Fruit fly (Drosophila melanogaster) whole organism, embryonic: Measurements from ENCODE around the gene CG14840.

Experiments
- CG10147 ChIP-seq: fragments of 200-800 bp; sonication (Bioruptor generic); optimal IDR thresholded peaks from 2 replicates; lab custom pipeline; 2019; ENCODE audit warnings: missing biosample characterization, mild to moderate bottlenecking, missing genetic modification characterization, moderate library complexity
- CG11398 ChIP-seq: fragments of 200-800 bp; sonication (Bioruptor generic); optimal IDR thresholded peaks from 2 replicates; lab custom pipeline; 2016; ENCODE audit warnings: missing biosample characterization, missing genetic modification characterization
- CG16779 ChIP-seq: fragments of 200-800 bp; sonication (Bioruptor generic); IDR thresholded peaks from 2 replicates; pipeline ENCODE4 v1.3.6; 2022; ENCODE audit warnings: missing biosample characterization, missing genetic modification characterization
- CG18476 ChIP-seq: fragments of 200-800 bp; sonication (Bioruptor generic); optimal IDR thresholded peaks from 2 replicates; lab custom pipeline; 2016; ENCODE audit warnings: missing biosample characterization, mild to moderate bottlenecking, missing genetic modification characterization
- CG2120 ChIP-seq: fragments of 200-800 bp; sonication (Bioruptor generic); optimal IDR thresholded peaks from 3 replicates; lab custom pipeline; 2016; ENCODE audit warnings: missing biosample characterization, missing genetic modification characterization
- CG2129 ChIP-seq: fragments of 200-800 bp; sonication (Bioruptor generic); IDR thresholded peaks from 2 replicates; pipeline ENCODE4 v1.3.6; 2022; ENCODE audit warnings: missing biosample characterization, missing genetic modification characterization; ENCODE audit not compliant: partially characterized antibody
- CG2678 ChIP-seq: fragments of 200-800 bp; sonication (Bioruptor generic); optimal IDR thresholded peaks from 3 replicates; lab custom pipeline; 2019; ENCODE audit warnings: missing biosample characterization, mild to moderate bottlenecking, missing genetic modification characterization, moderate library complexity
- CG3065 ChIP-seq: fragments of 200-800 bp; sonication (Bioruptor generic); optimal IDR thresholded peaks from 2 replicates; lab custom pipeline; 2016; ENCODE audit warnings: missing biosample characterization, missing genetic modification characterization
- CG3163 ChIP-seq: fragments of 200-800 bp; sonication (Bioruptor generic); optimal IDR thresholded peaks from 3 replicates; lab custom pipeline; 2016; ENCODE audit warnings: missing biosample characterization, missing genetic modification characterization
- CG34224 ChIP-seq: fragments of 200-800 bp; sonication (Bioruptor generic); IDR thresholded peaks from 3 replicates; pipeline ENCODE4 v1.3.6; 2022; ENCODE audit warnings: missing biosample characterization, missing genetic modification characterization; ENCODE audit not compliant: partially characterized antibody
- CG4282 ChIP-seq: fragments of 200-800 bp; sonication (Bioruptor generic); optimal IDR thresholded peaks from 2 replicates; lab custom pipeline; 2016; ENCODE audit warnings: missing biosample characterization, missing genetic modification characterization
- CG4360 ChIP-seq: fragments of 200-800 bp; sonication (Bioruptor generic); IDR thresholded peaks from 2 replicates; pipeline ENCODE4 v1.3.6; 2022; ENCODE audit warnings: missing biosample characterization, missing genetic modification characterization
- CG43689 ChIP-seq: fragments of 200-800 bp; sonication (Bioruptor generic); IDR thresholded peaks from 2 replicates; pipeline ENCODE4 v1.3.6; 2022; ENCODE audit warnings: missing biosample characterization, missing genetic modification characterization
- CG7987 ChIP-seq: fragments of 200-800 bp; sonication (Bioruptor generic); optimal IDR thresholded peaks from 2 replicates; lab custom pipeline; 2018; ENCODE audit warnings: missing biosample characterization, mild to moderate bottlenecking, missing genetic modification characterization, moderate library complexity
- CG9437 ChIP-seq: fragments of 200-800 bp; sonication (Bioruptor generic); optimal IDR thresholded peaks from 2 replicates; lab custom pipeline; 2018; ENCODE audit warnings: missing biosample characterization, mild to moderate bottlenecking, missing genetic modification characterization
- CG9609 ChIP-seq: fragments of 200-800 bp; sonication (Bioruptor generic); optimal IDR thresholded peaks from 3 replicates; lab custom pipeline; 2016; ENCODE audit warnings: missing biosample characterization, missing genetic modification characterization
- CG9932 ChIP-seq: fragments of 200-800 bp; sonication (Bioruptor generic); IDR thresholded peaks from 2 replicates; pipeline ENCODE4 v1.3.6; 2022; ENCODE audit warnings: missing biosample characterization, missing genetic modification characterization
- D19B ChIP-seq: fragments of 200-800 bp; sonication (Bioruptor generic); optimal IDR thresholded peaks from 2 replicates; lab custom pipeline; 2017; ENCODE audit warnings: missing biosample characterization, mild to moderate bottlenecking, missing genetic modification characterization
- Ets65A ChIP-seq: fragments of 200-800 bp; sonication (Bioruptor generic); peaks from one replicate; lab custom pipeline; 2016; ENCODE audit warnings: missing biosample characterization, missing genetic modification characterization
- Hmx ChIP-seq: fragments of 200-800 bp; sonication (Bioruptor generic); optimal IDR thresholded peaks from 2 replicates; lab custom pipeline; 2016; ENCODE audit warnings: missing biosample characterization, missing genetic modification characterization
- Hr39 ChIP-seq: fragments of >200 bp; optimal IDR thresholded peaks from 2 replicates; lab custom pipeline; 2017
- Nf-YA ChIP-seq: fragments of 200-800 bp; sonication (Bioruptor generic); IDR thresholded peaks from 2 replicates; pipeline ENCODE4 v1.3.6; 2022; ENCODE audit warnings: missing biosample characterization, missing genetic modification characterization
- Oaz ChIP-seq: fragments of 200-800 bp; sonication (Bioruptor generic); IDR thresholded peaks from 2 replicates; pipeline ENCODE4 v1.3.6; 2022; ENCODE audit warnings: missing biosample characterization, missing genetic modification characterization
- Opbp ChIP-seq: fragments of 200-800 bp; sonication (Bioruptor generic); IDR thresholded peaks from 3 replicates; pipeline ENCODE4 v1.3.6; 2022; ENCODE audit warnings: missing biosample characterization, missing genetic modification characterization; ENCODE audit not compliant: partially characterized antibody
- Rfx ChIP-seq: fragments of 200-800 bp; sonication (Bioruptor generic); IDR thresholded peaks from 2 replicates; pipeline ENCODE4 v1.3.6; 2022; ENCODE audit warnings: missing biosample characterization, missing genetic modification characterization
- Ssrp ChIP-seq: fragments of 200-800 bp; sonication (Bioruptor generic); optimal IDR thresholded peaks from 2 replicates; lab custom pipeline; 2018; ENCODE audit warnings: missing biosample characterization, mild to moderate bottlenecking, missing genetic modification characterization, moderate library complexity
- ara ChIP-seq: fragments of 200-800 bp; sonication (Bioruptor generic); IDR thresholded peaks from 2 replicates; pipeline ENCODE4 v1.3.6; 2022; ENCODE audit warnings: missing biosample characterization, missing genetic modification characterization
- cwo ChIP-seq: fragments of 200-800 bp; sonication (Bioruptor generic); optimal IDR thresholded peaks from 3 replicates; lab custom pipeline; 2017; ENCODE audit warnings: missing biosample characterization, missing genetic modification characterization, mild to moderate bottlenecking, moderate library complexity, missing genetic modification reagents
- da ChIP-seq: fragments of 200-800 bp; sonication (Bioruptor generic); optimal IDR thresholded peaks from 2 replicates; lab custom pipeline; 2016; ENCODE audit warnings: missing biosample characterization, missing genetic modification characterization
- disco-r ChIP-seq: fragments of 200-800 bp; sonication (Bioruptor generic); optimal IDR thresholded peaks from 2 replicates; lab custom pipeline; 2016; ENCODE audit warnings: missing biosample characterization, missing genetic modification characterization
- eve ChIP-seq, 2 experiments: fragments of >200 bp; optimal IDR thresholded peaks; 2 replicates each; lab custom pipeline; 2017; ENCODE audit warnings: missing biosample characterization in 2 of 2, missing genetic modification characterization in 2 of 2
- gro ChIP-seq: fragments of 200-800 bp; sonication (Bioruptor generic); optimal IDR thresholded peaks from 2 replicates; lab custom pipeline; 2016; ENCODE audit warnings: missing biosample characterization, missing genetic modification characterization
- ind ChIP-seq: fragments of 200-800 bp; sonication (Bioruptor generic); optimal IDR thresholded peaks from 3 replicates; lab custom pipeline; 2016; ENCODE audit warnings: missing biosample characterization, missing genetic modification characterization
- jumu ChIP-seq: fragments of 200-800 bp; sonication (Bioruptor generic); optimal IDR thresholded peaks from 3 replicates; lab custom pipeline; 2016; ENCODE audit warnings: missing biosample characterization, missing genetic modification characterization
- ken ChIP-seq: fragments of 200-800 bp; sonication (Bioruptor generic); IDR thresholded peaks from 3 replicates; pipeline ENCODE4 v1.3.6; 2022; ENCODE audit warnings: missing biosample characterization, missing genetic modification characterization
- lmd ChIP-seq: fragments of 200-800 bp; sonication (Bioruptor generic); IDR thresholded peaks from 2 replicates; pipeline ENCODE4 v1.3.6; 2022; ENCODE audit warnings: missing biosample characterization, missing genetic modification characterization
- nerfin-2 ChIP-seq: fragments of 200-800 bp; sonication (Bioruptor generic); IDR thresholded peaks from 2 replicates; pipeline ENCODE4 v1.3.6; 2022; ENCODE audit warnings: missing biosample characterization, missing genetic modification characterization; ENCODE audit not compliant: partially characterized antibody
- nom ChIP-seq: fragments of 200-800 bp; sonication (Bioruptor generic); optimal IDR thresholded peaks from 2 replicates; lab custom pipeline; 2017; ENCODE audit warnings: missing biosample characterization, missing genetic modification characterization, mild to moderate bottlenecking, moderate library complexity, missing genetic modification reagents
- run ChIP-seq: fragments of 200-800 bp; sonication (Bioruptor generic); optimal IDR thresholded peaks from 3 replicates; lab custom pipeline; 2018; ENCODE audit warnings: missing biosample characterization, mild to moderate bottlenecking, missing genetic modification characterization
- slbo ChIP-seq: fragments of 200-800 bp; sonication (Bioruptor generic); IDR thresholded peaks from 2 replicates; pipeline ENCODE4 v1.3.6; 2022; ENCODE audit warnings: missing biosample characterization, missing genetic modification characterization
- zfh1 ChIP-seq: fragments of 200-800 bp; sonication (Bioruptor generic); IDR thresholded peaks from 3 replicates; pipeline ENCODE4 v1.3.6; 2022; ENCODE audit warnings: missing biosample characterization, missing genetic modification characterization

Gene CG14840

dm6 chr3R:14224105-14224574, 36.9 kb downstream of the CG14840 start, which contains the start of gene Sp212:
Gene Sp212, minus strand, starts transcription at chr3R:14224155.
- peak; percentile 49 for TF ChIP-seq Ets65A
- peak; percentile 32; the same call in 1 of the 2 replicates for TF ChIP-seq slbo (GFP tag; lab: Robert Waterston, UW)
- no peak for TF ChIP-seq CG9437
- peak; percentile 43; the same call in 1 of the 2 replicates for TF ChIP-seq Rfx (GFP tag; lab: Robert Waterston, UW)
- no peak for TF ChIP-seq Hmx
- no peak for TF ChIP-seq CG4360 (GFP tag; lab: Robert Waterston, UW)
- TF ChIP-seq CG2120 (GFP tag; lab: Kevin White, UChicago), result peak; percentile 55
- TF ChIP-seq D19B, result peak; percentile 94
- TF ChIP-seq CG9932 (GFP tag; lab: Robert Waterston, UW), result peak; percentile 45; the same call in 1 of the 2 replicates

- TF ChIP-seq ind (GFP tag; lab: Kevin White, UChicago) (no peak), CG11398 (GFP tag; lab: Kevin White, UChicago) (no peak), CG2120 (GFP tag; lab: Kevin White, UChicago) (no peak), Oaz (GFP tag; lab: Robert Waterston, UW) (no peak), zfh1 (GFP tag; lab: Robert Waterston, UW) (no peak), lmd (GFP tag; lab: Robert Waterston, UW) (no peak), CG4282 (GFP tag; lab: Kevin White, UChicago) (no peak), CG9437 (no peak), Ets65A (no peak), CG18476 (GFP tag; lab: Kevin White, UChicago) (no peak)
These were observed 39.5 kb downstream of the CG14840 start, which contains the start of gene CG33109 for dm6 chr3R:14221484-14221883. Gene CG33109, minus strand, starts transcription at chr3R:14221584.

dm6 chr3R:14220105-14220504, 40.9 kb downstream of the CG14840 start, which contains the start of gene CG31326:
Gene CG31326, minus strand, starts transcription at chr3R:14220205.
- no peak for TF ChIP-seq nerfin-2 (GFP tag; lab: Robert Waterston, UW)
- no peak for TF ChIP-seq CG7987
- TF ChIP-seq CG3163 (GFP tag; lab: Kevin White, UChicago), result no peak
- no peak for TF ChIP-seq Opbp (GFP tag; lab: Robert Waterston, UW)
- no peak for TF ChIP-seq zfh1 (GFP tag; lab: Robert Waterston, UW)
- no peak for TF ChIP-seq CG2129 (GFP tag; lab: Robert Waterston, UW)
- TF ChIP-seq ken (GFP tag; lab: Robert Waterston, UW), result no peak
- no peak for TF ChIP-seq run (tag; lab: Kevin White, UChicago)
- no peak for TF ChIP-seq cwo
- TF ChIP-seq CG10147, result no peak
- TF ChIP-seq gro, result no peak
- TF ChIP-seq disco-r, result no peak
- TF ChIP-seq nom, result no peak
- TF ChIP-seq CG9609 (GFP tag; lab: Kevin White, UChicago), result no peak
- no peak for TF ChIP-seq CG34224 (GFP tag; lab: Robert Waterston, UW)
- no peak for TF ChIP-seq CG2678 (tag; lab: Kevin White, UChicago)
- no peak for TF ChIP-seq CG3065 (GFP tag; lab: Kevin White, UChicago)
- TF ChIP-seq ara (GFP tag; lab: Robert Waterston, UW), result no peak
- no peak for TF ChIP-seq jumu

dm6 chr3R:14217839-14218238, 43.2 kb downstream of the CG14840 start, which contains the start of gene CG9649:
Gene CG9649, minus strand, starts transcription at chr3R:14217882.
- TF ChIP-seq da (GFP tag; lab: Kevin White, UChicago) (no peak), Ssrp (tag; lab: Kevin White, UChicago) (no peak), Nf-YA (GFP tag; lab: Robert Waterston, UW) (no peak), eve (GFP tag; optimal IDR thresholded peaks at IDR 0.05; lab: Kevin White, UChicago) (no peak), Hr39 (no peak), CG43689 (GFP tag; lab: Robert Waterston, UW) (no peak), CG16779 (GFP tag; lab: Robert Waterston, UW) (no peak)
